Worm (Caenorhabditis elegans) whole organism, L2 larva: ENCODE measurements around the gene clec-51.
A peak's percentile ranks its signal among the peaks of the same experiment; 100 is the strongest.

Source experiments
- C34F6.9 ChIP-seq: fragments of 150-350 bp; optimal IDR thresholded peaks from 2 replicates; lab custom pipeline; 2014; ENCODE audit warnings: missing biosample characterization, missing genetic modification characterization
- F13H6.1 ChIP-seq: sonication (generic microtip); optimal IDR thresholded peaks from 2 replicates; lab custom pipeline; 2016; ENCODE audit warnings: missing genetic modification characterization, missing compliant biosample characterization
- R02D3.7 ChIP-seq: fragments of 150-350 bp; optimal IDR thresholded peaks from 2 replicates; lab custom pipeline; 2014; ENCODE audit warnings: missing biosample characterization, missing genetic modification characterization
- Y55F3AM.14 ChIP-seq: fragments of 200-800 bp; sonication (Bioruptor generic); optimal IDR thresholded peaks from 2 replicates; lab custom pipeline; 2018; ENCODE audit warnings: mild to moderate bottlenecking, missing genetic modification characterization, missing compliant biosample characterization
- alr-1 ChIP-seq: fragments of 150-350 bp; optimal IDR thresholded peaks from 2 replicates; lab custom pipeline; 2014; ENCODE audit warnings: missing biosample characterization, missing genetic modification characterization
- aly-2 ChIP-seq: fragments of 150-350 bp; optimal IDR thresholded peaks from 2 replicates; lab custom pipeline; 2014; ENCODE audit warnings: missing biosample characterization, missing genetic modification characterization
- blmp-1 ChIP-seq: sonication (generic microtip); optimal IDR thresholded peaks from 2 replicates; lab custom pipeline; 2017; ENCODE audit warnings: missing genetic modification characterization, mild to moderate bottlenecking, missing compliant biosample characterization, antibody characterized with exemption, moderate library complexity; ENCODE audit not compliant: insufficient read depth
- ceh-16 ChIP-seq: fragments of 150-350 bp; optimal IDR thresholded peaks from 2 replicates; lab custom pipeline; 2014; ENCODE audit warnings: missing biosample characterization, missing genetic modification characterization
- ceh-82 ChIP-seq: fragments of 150-350 bp; optimal IDR thresholded peaks from 2 replicates; lab custom pipeline; 2014; ENCODE audit warnings: missing biosample characterization, missing genetic modification characterization
- crh-2 ChIP-seq: sonication (generic microtip); optimal IDR thresholded peaks from 2 replicates; lab custom pipeline; 2017; ENCODE audit warnings: missing biosample characterization, missing genetic modification characterization
- dmd-4 ChIP-seq: sonication (generic microtip); optimal IDR thresholded peaks from 2 replicates; lab custom pipeline; 2017; ENCODE audit warnings: missing biosample characterization, missing genetic modification characterization
- egl-27 ChIP-seq: sonication (generic microtip); optimal IDR thresholded peaks from 3 replicates; lab custom pipeline; 2017; ENCODE audit warnings: missing biosample characterization, missing genetic modification reagents, missing genetic modification characterization
- elt-1 ChIP-seq: fragments of 150-350 bp; optimal IDR thresholded peaks from 2 replicates; lab custom pipeline; 2014; ENCODE audit warnings: missing biosample characterization, missing genetic modification characterization
- elt-3 ChIP-seq: sonication (generic microtip); optimal IDR thresholded peaks from 2 replicates; lab custom pipeline; 2017; ENCODE audit warnings: missing biosample characterization, missing genetic modification characterization
- gmeb-1 ChIP-seq: fragments of 150-350 bp; optimal IDR thresholded peaks from 2 replicates; lab custom pipeline; 2014; ENCODE audit warnings: missing biosample characterization, missing genetic modification characterization
- lin-11 ChIP-seq: fragments of 150-350 bp; sonication (generic microtip); optimal IDR thresholded peaks from 2 replicates; lab custom pipeline; 2014; ENCODE audit warnings: missing biosample characterization, missing genetic modification characterization, inconsistent platforms, mixed read lengths
- lin-13 ChIP-seq: fragments of 150-350 bp; optimal IDR thresholded peaks from 2 replicates; lab custom pipeline; 2014; ENCODE audit warnings: missing biosample characterization, missing genetic modification reagents, missing genetic modification characterization
- lin-39 ChIP-seq: fragments of 150-350 bp; optimal IDR thresholded peaks from 2 replicates; lab custom pipeline; 2014; ENCODE audit warnings: missing biosample characterization, missing genetic modification reagents, missing genetic modification characterization
- lsy-2 ChIP-seq, 2 experiments: fragments of 150-350 bp in 1 of 2; sonication (generic microtip) in 1 of 2; optimal IDR thresholded peaks; 2 replicates each; lab custom pipeline; 2014 to 2017; ENCODE audit warnings: missing biosample characterization in 2 of 2, missing genetic modification characterization in 2 of 2
- mbf-1 ChIP-seq: sonication (generic microtip); optimal IDR thresholded peaks from 2 replicates; lab custom pipeline; 2017; ENCODE audit warnings: missing biosample characterization, missing genetic modification characterization
- mdl-1 ChIP-seq, 2 experiments: fragments of 150-350 bp in 1 of 2; sonication (generic microtip) in 1 of 2; optimal IDR thresholded peaks; 2 replicates each; lab custom pipeline; 2017; ENCODE audit warnings: missing biosample characterization in 2 of 2, missing genetic modification characterization in 2 of 2
- nhr-10 ChIP-seq: sonication (generic microtip); optimal IDR thresholded peaks from 2 replicates; lab custom pipeline; 2017; ENCODE audit warnings: missing biosample characterization, missing genetic modification characterization
- nhr-11 ChIP-seq: fragments of 150-350 bp; optimal IDR thresholded peaks from 2 replicates; lab custom pipeline; 2014; ENCODE audit warnings: missing biosample characterization, missing genetic modification characterization
- nhr-12 ChIP-seq: fragments of 150-350 bp; optimal IDR thresholded peaks from 2 replicates; lab custom pipeline; 2014; ENCODE audit warnings: missing biosample characterization, missing genetic modification characterization
- nhr-129 ChIP-seq: fragments of 150-350 bp; optimal IDR thresholded peaks from 2 replicates; lab custom pipeline; 2014; ENCODE audit warnings: missing biosample characterization, missing genetic modification characterization
- nhr-21 ChIP-seq: fragments of 150-350 bp; optimal IDR thresholded peaks from 2 replicates; lab custom pipeline; 2014; ENCODE audit warnings: missing biosample characterization, missing genetic modification characterization
- nhr-25 ChIP-seq: fragments of 150-350 bp; sonication (generic microtip); optimal IDR thresholded peaks from 3 replicates; lab custom pipeline; 2014; ENCODE audit warnings: missing biosample characterization, missing genetic modification characterization
- nhr-6 ChIP-seq: fragments of 150-350 bp; optimal IDR thresholded peaks from 2 replicates; lab custom pipeline; 2014; ENCODE audit warnings: missing biosample characterization, missing genetic modification characterization
- nhr-77 ChIP-seq: fragments of 150-350 bp; optimal IDR thresholded peaks from 2 replicates; lab custom pipeline; 2014; ENCODE audit warnings: missing biosample characterization, missing genetic modification characterization
- peb-1 ChIP-seq: fragments of 150-350 bp; optimal IDR thresholded peaks from 2 replicates; lab custom pipeline; 2014; ENCODE audit warnings: missing biosample characterization, missing genetic modification characterization
- sem-4 ChIP-seq: fragments of 150-350 bp; optimal IDR thresholded peaks from 2 replicates; lab custom pipeline; 2014; ENCODE audit warnings: missing biosample characterization, missing genetic modification reagents, missing genetic modification characterization
- skn-1 ChIP-seq: sonication (generic microtip); optimal IDR thresholded peaks from 2 replicates; lab custom pipeline; 2017; ENCODE audit warnings: missing biosample characterization, missing genetic modification characterization
- sma-3 ChIP-seq: sonication (generic microtip); optimal IDR thresholded peaks from 2 replicates; lab custom pipeline; 2016; ENCODE audit warnings: missing genetic modification reagents, missing genetic modification characterization, missing compliant biosample characterization
- sma-9 ChIP-seq, 2 experiments: fragments of 150-350 bp in 1 of 2; sonication (generic microtip) in 1 of 2; optimal IDR thresholded peaks; 2 replicates each; lab custom pipeline; 2014 to 2016; ENCODE audit warnings: missing genetic modification characterization in 2 of 2, mild to moderate bottlenecking in 1 of 2, missing biosample characterization in 1 of 2, missing compliant biosample characterization in 1 of 2, missing genetic modification reagents in 1 of 2, moderate library complexity in 1 of 2
- snpc-4 ChIP-seq: fragments of 150-350 bp; optimal IDR thresholded peaks from 2 replicates; lab custom pipeline; 2014; ENCODE audit warnings: missing biosample characterization, missing genetic modification characterization
- unc-39 ChIP-seq: fragments of 150-350 bp; optimal IDR thresholded peaks from 2 replicates; lab custom pipeline; 2014; ENCODE audit warnings: missing biosample characterization, missing genetic modification characterization
- unc-55 ChIP-seq: fragments of 150-350 bp; sonication (generic microtip); optimal IDR thresholded peaks from 3 replicates; lab custom pipeline; 2014; ENCODE audit warnings: missing biosample characterization, missing genetic modification reagents, missing genetic modification characterization
- zag-1 ChIP-seq: fragments of 150-350 bp; optimal IDR thresholded peaks from 2 replicates; lab custom pipeline; 2014; ENCODE audit warnings: missing biosample characterization, missing genetic modification characterization
- ztf-1 ChIP-seq: fragments of 200-800 bp; sonication (Bioruptor generic); conservative IDR thresholded peaks from 2 replicates; pipeline ENCODE4 v1.3.6; 2022; ENCODE audit warnings: missing genetic modification characterization, missing compliant biosample characterization
- ztf-4 ChIP-seq: fragments of 150-350 bp; optimal IDR thresholded peaks from 2 replicates; lab custom pipeline; 2014; ENCODE audit warnings: missing biosample characterization, missing genetic modification characterization

The clec-51 gene

ce11 chrIV:8192878-8193277, 29.3 kb upstream of the clec-51 start:
- no peak for TF ChIP-seq nhr-12 (tag; lab: Kevin White, UChicago)
- TF ChIP-seq mdl-1 (tag; optimal IDR thresholded peaks at IDR 0.05; lab: Kevin White, UChicago), result no peak
- no peak for TF ChIP-seq gmeb-1 (tag; lab: Kevin White, UChicago)
- no peak for TF ChIP-seq nhr-6 (tag; lab: Kevin White, UChicago)
- no peak for TF ChIP-seq sem-4 (tag; lab: Kevin White, UChicago)
- TF ChIP-seq nhr-77 (tag; lab: Kevin White, UChicago), result no peak
- TF ChIP-seq alr-1 (tag; lab: Kevin White, UChicago), result no peak
- TF ChIP-seq ztf-4 (tag; lab: Kevin White, UChicago), result no peak
- TF ChIP-seq ztf-1 (GFP tag; lab: Robert Waterston, UW), result no peak
- no peak for TF ChIP-seq sma-3 (GFP tag; lab: Kevin White, UChicago)
- no peak for TF ChIP-seq snpc-4 (tag; lab: Kevin White, UChicago)
- no peak for TF ChIP-seq zag-1 (tag; lab: Kevin White, UChicago)
- no peak for TF ChIP-seq nhr-25 (tag; lab: Kevin White, UChicago)
- TF ChIP-seq F13H6.1, result no peak
- no peak for TF ChIP-seq ceh-82 (tag; lab: Kevin White, UChicago)
- TF ChIP-seq skn-1 (tag; lab: Kevin White, UChicago), result no peak
- TF ChIP-seq nhr-21 (tag; lab: Kevin White, UChicago), result no peak
- TF ChIP-seq blmp-1 (tag; lab: Kevin White, UChicago), result no peak
- TF ChIP-seq elt-3, result no peak

ce11 chrIV:8189667-8190066, 26.1 kb upstream of the clec-51 start:
- TF ChIP-seq alr-1 (tag; lab: Kevin White, UChicago) (no peak), egl-27 (tag; lab: Kevin White, UChicago) (no peak), unc-39 (tag; lab: Kevin White, UChicago) (no peak), ztf-4 (tag; lab: Kevin White, UChicago) (no peak), dmd-4 (tag; lab: Kevin White, UChicago) (no peak), nhr-77 (tag; lab: Kevin White, UChicago) (no peak), aly-2 (tag; lab: Kevin White, UChicago) (no peak), blmp-1 (tag; lab: Kevin White, UChicago) (no peak), lsy-2 (tag; optimal IDR thresholded peaks at IDR 0.05; lab: Kevin White, UChicago) (no peak), nhr-11 (tag; lab: Kevin White, UChicago) (no peak), skn-1 (tag; lab: Kevin White, UChicago) (no peak), peb-1 (tag; lab: Kevin White, UChicago) (no peak), mbf-1 (no peak), nhr-21 (tag; lab: Kevin White, UChicago) (no peak)

ce11 chrIV:8188421-8189112, 25.0 kb upstream of the clec-51 start:
- TF ChIP-seq R02D3.7 (tag; lab: Kevin White, UChicago), result no peak
- no peak for TF ChIP-seq elt-1 (tag; lab: Kevin White, UChicago)
- no peak for TF ChIP-seq blmp-1 (tag; lab: Kevin White, UChicago)
- no peak for TF ChIP-seq nhr-77 (tag; lab: Kevin White, UChicago)
- TF ChIP-seq nhr-129 (tag; lab: Kevin White, UChicago), result no peak
- no peak for TF ChIP-seq sma-9 (GFP tag; optimal IDR thresholded peaks at IDR 0.05; lab: Kevin White, UChicago)
- TF ChIP-seq sma-9 (tag; optimal IDR thresholded peaks at IDR 0.05; lab: Kevin White, UChicago), result no peak
- no peak for TF ChIP-seq dmd-4 (tag; lab: Kevin White, UChicago)
- TF ChIP-seq C34F6.9 (tag; lab: Kevin White, UChicago), result no peak
- TF ChIP-seq zag-1 (tag; lab: Kevin White, UChicago), result no peak

DNA sequence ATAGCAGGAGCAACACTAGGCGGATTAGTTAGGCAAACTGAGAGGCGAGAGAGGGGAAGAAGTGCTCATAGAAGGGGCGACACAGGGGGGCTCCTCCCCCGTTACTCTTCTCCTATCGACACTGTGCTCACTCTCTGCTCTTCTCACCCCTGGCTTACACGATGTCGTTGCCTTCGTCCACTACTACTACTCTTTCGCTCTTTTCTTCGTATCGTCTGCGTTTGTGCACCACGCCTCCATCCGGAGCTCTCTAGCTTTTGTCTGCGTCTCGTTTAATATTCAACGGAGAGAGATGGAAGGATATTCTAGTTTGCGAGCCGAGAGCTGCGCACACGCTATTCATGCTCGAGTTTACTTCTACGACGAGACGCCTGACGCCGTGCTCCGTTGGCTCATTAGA, 19.7 kb upstream of the clec-51 start:
- peak; percentile 73 for TF ChIP-seq C34F6.9 (tag; lab: Kevin White, UChicago)
- TF ChIP-seq zag-1 (tag; lab: Kevin White, UChicago), result peak; percentile 28
- peak; percentile 39 for TF ChIP-seq crh-2 (tag; lab: Kevin White, UChicago)
- TF ChIP-seq lsy-2 (tag; optimal IDR thresholded peaks at IDR 0.05; lab: Kevin White, UChicago), result peak in 1 of 2 experiments; percentile 44
- TF ChIP-seq lin-39 (tag; lab: Kevin White, UChicago), result no peak
- TF ChIP-seq nhr-10 (tag; lab: Kevin White, UChicago), result no peak
- TF ChIP-seq lin-11 (tag; lab: Kevin White, UChicago), result peak; percentile 83
- TF ChIP-seq nhr-129 (tag; lab: Kevin White, UChicago), result peak; percentile 65
- TF ChIP-seq ceh-16 (tag; lab: Kevin White, UChicago), result no peak
- TF ChIP-seq lin-13, result peak; percentile 14
- peak; percentile 66 for TF ChIP-seq unc-55 (GFP tag; lab: Kevin White, UChicago)
- TF ChIP-seq mdl-1 (tag; optimal IDR thresholded peaks at IDR 0.05; lab: Kevin White, UChicago), result peak in 1 of 2 experiments; percentile 7
- TF ChIP-seq Y55F3AM.14 (GFP tag; lab: Kevin White, UChicago), result peak; percentile 42
- no peak for TF ChIP-seq nhr-77 (tag; lab: Kevin White, UChicago)
- TF ChIP-seq F13H6.1, result peak; percentile 71
- TF ChIP-seq peb-1 (tag; lab: Kevin White, UChicago), result no peak
- peak; percentile 51 for TF ChIP-seq sem-4 (tag; lab: Kevin White, UChicago)
- TF ChIP-seq alr-1 (tag; lab: Kevin White, UChicago), result peak; percentile 32
- TF ChIP-seq sma-9 (GFP tag; optimal IDR thresholded peaks at IDR 0.05; lab: Kevin White, UChicago), result peak; percentile 61
- no peak for TF ChIP-seq sma-9 (tag; optimal IDR thresholded peaks at IDR 0.05; lab: Kevin White, UChicago)
